Worm (Caenorhabditis elegans): ENCODE measurements around the gene F26G5.1.

DNA sequence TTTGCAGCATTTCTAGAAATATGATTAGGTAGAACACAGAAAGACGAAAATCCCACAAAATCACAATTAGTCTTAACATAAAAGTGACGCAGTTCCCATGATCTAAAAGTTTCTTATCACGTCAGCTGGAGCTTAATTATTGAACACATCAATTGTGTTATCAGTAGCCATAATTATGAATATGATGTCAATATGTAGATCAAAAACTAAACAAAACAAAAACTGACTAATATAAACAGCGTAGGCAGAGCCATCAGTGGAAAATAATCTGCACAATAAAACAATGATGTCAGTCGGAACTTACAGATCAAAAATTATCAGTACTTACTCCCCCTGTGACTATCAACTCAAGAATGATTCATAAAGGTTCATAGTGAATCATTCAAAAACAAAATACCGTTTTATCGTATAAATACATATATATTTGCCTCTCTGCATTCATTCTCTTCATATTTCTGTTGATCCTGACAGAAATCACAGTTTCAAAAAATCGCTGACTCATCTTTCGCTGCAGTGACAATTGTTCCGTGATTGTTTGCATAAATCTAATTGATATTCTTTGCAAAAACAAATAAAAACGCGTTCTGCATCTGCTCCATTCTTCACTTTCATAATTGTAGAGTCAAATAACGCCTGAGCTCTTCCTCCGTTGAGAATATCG lies 37.0 kb downstream of the F26G5.1 start, which contains the start of gene srr-6:
- no peak for TF ChIP-seq cog-1 (tag; optimal IDR thresholded peaks at IDR 0.05)
- TF ChIP-seq ztf-23 (GFP tag; IDR thresholded peaks at IDR 0.05): no peak
- no peak for TF ChIP-seq ref-1 (GFP tag; conservative IDR thresholded peaks at IDR 0.05)
- TF ChIP-seq flt-1 (GFP tag; IDR thresholded peaks at IDR 0.05): no peak
- TF ChIP-seq med-1 (GFP tag; optimal IDR thresholded peaks at IDR 0.05; ENCODE audit: insufficient read depth): no peak

Measured in whole organism, midembryonic.